Comparison of ENCODE assay signal across 5 fruit fly cellular contexts in the genomic region with DNA sequence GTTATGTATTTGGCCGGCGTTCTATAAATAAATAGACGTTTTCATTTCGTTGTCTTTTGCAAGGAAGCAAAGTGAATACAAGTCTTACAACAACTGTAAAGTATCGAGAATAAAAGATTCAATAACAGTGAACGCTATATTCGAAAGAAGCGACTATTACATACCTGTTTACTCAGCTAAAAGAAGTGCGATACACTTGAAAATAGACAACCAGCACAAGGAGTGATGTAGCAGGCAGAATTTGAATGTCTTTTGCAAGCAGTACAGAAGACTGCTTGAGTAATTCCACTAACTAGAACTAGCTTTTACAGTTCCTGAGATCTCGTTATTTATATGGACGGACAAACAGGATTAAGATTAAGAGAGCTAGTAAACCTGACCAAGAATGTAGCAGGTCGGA.
TF ChIP-seq lines count a peak whose summit lies in the region.

No protein-coding gene starts in this region.

- TF ChIP-seq CTCF in S2 (optimal IDR thresholded peaks at IDR 0.05; lab: Kevin White, UChicago), result peak; percentile 19 to 40
- TF ChIP-seq CTCF in whole organism, embryonic (GFP tag; optimal IDR thresholded peaks at IDR 0.05; lab: Kevin White, UChicago), result peak; percentile 20

TF ChIP-seq in whole organism, adult, 20 proteins besides CTCF, POLR2A, EP300 and RAD21:
- TF ChIP-seq pad (GFP tag; optimal IDR thresholded peaks at IDR 0.05; lab: Kevin White, UChicago) (no peak), bab1 (GFP tag; optimal IDR thresholded peaks at IDR 0.05; lab: Kevin White, UChicago) (no peak), tj (GFP tag; optimal IDR thresholded peaks at IDR 0.05; lab: Kevin White, UChicago) (peak; percentile 4), Hr96 (GFP tag; optimal IDR thresholded peaks at IDR 0.05; lab: Kevin White, UChicago) (no peak), kay (GFP tag; lab: Kevin White, UChicago; ENCODE audit: borderline replicate concordance) (peak; percentile 75), CG11617 (GFP tag; optimal IDR thresholded peaks at IDR 0.05; lab: Kevin White, UChicago) (no peak)

TF ChIP-seq in whole organism, embryonic, 481 proteins besides CTCF, POLR2A, EP300 and RAD21 (continues in another document):
- TF ChIP-seq CG30020 (tag; optimal IDR thresholded peaks at IDR 0.05; lab: Kevin White, UChicago) (peak; percentile 65), CG2199 (GFP tag; IDR thresholded peaks at IDR 0.05; lab: Robert Waterston, UW) (peak; percentile 98), CG4820 (GFP tag; optimal IDR thresholded peaks at IDR 0.05; lab: Kevin White, UChicago) (peak; percentile 5), Meics (GFP tag; optimal IDR thresholded peaks at IDR 0.05; lab: Kevin White, UChicago) (no peak), tll (GFP tag; optimal IDR thresholded peaks at IDR 0.05; lab: Kevin White, UChicago) (no peak), Myb (GFP tag; optimal IDR thresholded peaks at IDR 0.05; lab: Kevin White, UChicago) (peak; percentile 62), CG17912 (GFP tag; optimal IDR thresholded peaks at IDR 0.05; lab: Kevin White, UChicago) (peak; percentile 61), zfh2 (GFP tag; optimal IDR thresholded peaks at IDR 0.05; lab: Kevin White, UChicago) (no peak), Kr (GFP tag; optimal IDR thresholded peaks at IDR 0.05; lab: Kevin White, UChicago) (no peak), D19A (tag; optimal IDR thresholded peaks at IDR 0.05; lab: Kevin White, UChicago) (peak; percentile 53), CG7839 (tag; optimal IDR thresholded peaks at IDR 0.05; lab: Kevin White, UChicago) (peak; percentile 24), Dref (GFP tag; IDR thresholded peaks at IDR 0.05; lab: Robert Waterston, UW) (peak; percentile 37; the same call in 1 of the 2 replicates), HmgD (GFP tag; optimal IDR thresholded peaks at IDR 0.05; lab: Kevin White, UChicago) (peak; percentile 59), fd102C (GFP tag; optimal IDR thresholded peaks at IDR 0.05; lab: Kevin White, UChicago) (no peak), lov (optimal IDR thresholded peaks at IDR 0.05; lab: Kevin White, UChicago) (no peak), lov (GFP tag; IDR thresholded peaks at IDR 0.05; lab: Robert Waterston, UW) (no peak), CG31441 (GFP tag; IDR thresholded peaks at IDR 0.05; lab: Robert Waterston, UW) (no peak), Dip2 (GFP tag; IDR thresholded peaks at IDR 0.05; lab: Robert Waterston, UW) (no peak), CG11696 (GFP tag; IDR thresholded peaks at IDR 0.05; lab: Robert Waterston, UW) (no peak), CG15514 (GFP tag; optimal IDR thresholded peaks at IDR 0.05; lab: Kevin White, UChicago) (peak; percentile 83), ato (GFP tag; IDR thresholded peaks at IDR 0.05; lab: Robert Waterston, UW; ENCODE audit: partially characterized antibody) (peak; percentile 71), nerfin-1 (tag; optimal IDR thresholded peaks at IDR 0.05; lab: Kevin White, UChicago) (peak; percentile 31), HLH4C (GFP tag; IDR thresholded peaks at IDR 0.05; lab: Robert Waterston, UW; ENCODE audit: partially characterized antibody) (peak; percentile 79), CG10462 (GFP tag; optimal IDR thresholded peaks at IDR 0.05; lab: Kevin White, UChicago) (peak; percentile 29), Drgx (GFP tag; IDR thresholded peaks at IDR 0.05; lab: Robert Waterston, UW) (no peak), her (GFP tag; optimal IDR thresholded peaks at IDR 0.05; lab: Kevin White, UChicago) (peak; percentile 16), CG33213 (GFP tag; optimal IDR thresholded peaks at IDR 0.05; lab: Kevin White, UChicago) (peak; percentile 5)

TF ChIP-seq in whole organism, prepupa, 60 proteins besides CTCF, POLR2A, EP300 and RAD21:
- TF ChIP-seq CG16779 (tag; optimal IDR thresholded peaks at IDR 0.05; lab: Kevin White, UChicago) (no peak), CG8319 (GFP tag; optimal IDR thresholded peaks at IDR 0.05; lab: Kevin White, UChicago) (no peak), fkh (GFP tag; optimal IDR thresholded peaks at IDR 0.05; lab: Kevin White, UChicago) (peak; percentile 91), CG3919 (GFP tag; optimal IDR thresholded peaks at IDR 0.05; lab: Kevin White, UChicago) (no peak)

TF ChIP-seq in whole organism, wandering third instar larva, 38 proteins besides CTCF, POLR2A, EP300 and RAD21:
- TF ChIP-seq N (GFP tag; optimal IDR thresholded peaks at IDR 0.05; lab: Kevin White, UChicago), result peak; percentile 33
- peak; percentile 72 for TF ChIP-seq Dif (GFP tag; optimal IDR thresholded peaks at IDR 0.05; lab: Kevin White, UChicago; ENCODE audit: partially characterized antibody)
- no peak for TF ChIP-seq usp (GFP tag; optimal IDR thresholded peaks at IDR 0.05; lab: Kevin White, UChicago)
